Worm (Caenorhabditis elegans) whole organism, L2 larva: ENCODE measurements around the gene bmy-1.

Source experiments
- C34F6.9 ChIP-seq: fragments of 150-350 bp; optimal IDR thresholded peaks from 2 replicates; lab custom pipeline; 2014; ENCODE audit warnings: missing biosample characterization, missing genetic modification characterization
- F13H6.1 ChIP-seq: sonication (generic microtip); optimal IDR thresholded peaks from 2 replicates; lab custom pipeline; 2016; ENCODE audit warnings: missing genetic modification characterization, missing compliant biosample characterization
- R02D3.7 ChIP-seq: fragments of 150-350 bp; optimal IDR thresholded peaks from 2 replicates; lab custom pipeline; 2014; ENCODE audit warnings: missing biosample characterization, missing genetic modification characterization
- Y55F3AM.14 ChIP-seq: fragments of 200-800 bp; sonication (Bioruptor generic); optimal IDR thresholded peaks from 2 replicates; lab custom pipeline; 2018; ENCODE audit warnings: mild to moderate bottlenecking, missing genetic modification characterization, missing compliant biosample characterization
- alr-1 ChIP-seq: fragments of 150-350 bp; optimal IDR thresholded peaks from 2 replicates; lab custom pipeline; 2014; ENCODE audit warnings: missing biosample characterization, missing genetic modification characterization
- aly-2 ChIP-seq: fragments of 150-350 bp; optimal IDR thresholded peaks from 2 replicates; lab custom pipeline; 2014; ENCODE audit warnings: missing biosample characterization, missing genetic modification characterization
- ama-1 ChIP-seq: fragments of 150-350 bp; optimal IDR thresholded peaks from 2 replicates; lab custom pipeline; 2018; ENCODE audit warnings: inconsistent platforms
- blmp-1 ChIP-seq: sonication (generic microtip); optimal IDR thresholded peaks from 2 replicates; lab custom pipeline; 2017; ENCODE audit warnings: missing genetic modification characterization, mild to moderate bottlenecking, missing compliant biosample characterization, antibody characterized with exemption, moderate library complexity; ENCODE audit not compliant: insufficient read depth
- ceh-16 ChIP-seq: fragments of 150-350 bp; optimal IDR thresholded peaks from 2 replicates; lab custom pipeline; 2014; ENCODE audit warnings: missing biosample characterization, missing genetic modification characterization
- ceh-82 ChIP-seq: fragments of 150-350 bp; optimal IDR thresholded peaks from 2 replicates; lab custom pipeline; 2014; ENCODE audit warnings: missing biosample characterization, missing genetic modification characterization
- crh-2 ChIP-seq: sonication (generic microtip); optimal IDR thresholded peaks from 2 replicates; lab custom pipeline; 2017; ENCODE audit warnings: missing biosample characterization, missing genetic modification characterization
- dmd-4 ChIP-seq: sonication (generic microtip); optimal IDR thresholded peaks from 2 replicates; lab custom pipeline; 2017; ENCODE audit warnings: missing biosample characterization, missing genetic modification characterization
- egl-27 ChIP-seq: sonication (generic microtip); optimal IDR thresholded peaks from 3 replicates; lab custom pipeline; 2017; ENCODE audit warnings: missing biosample characterization, missing genetic modification reagents, missing genetic modification characterization
- elt-1 ChIP-seq: fragments of 150-350 bp; optimal IDR thresholded peaks from 2 replicates; lab custom pipeline; 2014; ENCODE audit warnings: missing biosample characterization, missing genetic modification characterization
- elt-3 ChIP-seq: sonication (generic microtip); optimal IDR thresholded peaks from 2 replicates; lab custom pipeline; 2017; ENCODE audit warnings: missing biosample characterization, missing genetic modification characterization
- fos-1 ChIP-seq: fragments of 150-350 bp; optimal IDR thresholded peaks from 2 replicates; lab custom pipeline; 2014; ENCODE audit warnings: missing biosample characterization, missing genetic modification characterization
- gmeb-1 ChIP-seq: fragments of 150-350 bp; optimal IDR thresholded peaks from 2 replicates; lab custom pipeline; 2014; ENCODE audit warnings: missing biosample characterization, missing genetic modification characterization
- lin-13 ChIP-seq: fragments of 150-350 bp; optimal IDR thresholded peaks from 2 replicates; lab custom pipeline; 2014; ENCODE audit warnings: missing biosample characterization, missing genetic modification reagents, missing genetic modification characterization
- lsy-2 ChIP-seq, 2 experiments: fragments of 150-350 bp in 1 of 2; sonication (generic microtip) in 1 of 2; optimal IDR thresholded peaks; 2 replicates each; lab custom pipeline; 2014 to 2017; ENCODE audit warnings: missing biosample characterization in 2 of 2, missing genetic modification characterization in 2 of 2
- mab-5 ChIP-seq: fragments of 150-350 bp; optimal IDR thresholded peaks from 2 replicates; lab custom pipeline; 2014; ENCODE audit warnings: missing biosample characterization, missing genetic modification characterization
- mbf-1 ChIP-seq: sonication (generic microtip); optimal IDR thresholded peaks from 2 replicates; lab custom pipeline; 2017; ENCODE audit warnings: missing biosample characterization, missing genetic modification characterization
- mdl-1 ChIP-seq, 2 experiments: fragments of 150-350 bp in 1 of 2; sonication (generic microtip) in 1 of 2; optimal IDR thresholded peaks; 2 replicates each; lab custom pipeline; 2017; ENCODE audit warnings: missing biosample characterization in 2 of 2, missing genetic modification characterization in 2 of 2
- nhr-10 ChIP-seq: sonication (generic microtip); optimal IDR thresholded peaks from 2 replicates; lab custom pipeline; 2017; ENCODE audit warnings: missing biosample characterization, missing genetic modification characterization
- nhr-11 ChIP-seq: fragments of 150-350 bp; optimal IDR thresholded peaks from 2 replicates; lab custom pipeline; 2014; ENCODE audit warnings: missing biosample characterization, missing genetic modification characterization
- nhr-12 ChIP-seq: fragments of 150-350 bp; optimal IDR thresholded peaks from 2 replicates; lab custom pipeline; 2014; ENCODE audit warnings: missing biosample characterization, missing genetic modification characterization
- nhr-129 ChIP-seq: fragments of 150-350 bp; optimal IDR thresholded peaks from 2 replicates; lab custom pipeline; 2014; ENCODE audit warnings: missing biosample characterization, missing genetic modification characterization
- nhr-21 ChIP-seq: fragments of 150-350 bp; optimal IDR thresholded peaks from 2 replicates; lab custom pipeline; 2014; ENCODE audit warnings: missing biosample characterization, missing genetic modification characterization
- nhr-23 ChIP-seq: fragments of 150-350 bp; optimal IDR thresholded peaks from 2 replicates; lab custom pipeline; 2014; ENCODE audit warnings: missing biosample characterization, missing genetic modification reagents, missing genetic modification characterization
- nhr-237 ChIP-seq: fragments of 150-350 bp; optimal IDR thresholded peaks from 2 replicates; lab custom pipeline; 2014; ENCODE audit warnings: missing biosample characterization, missing genetic modification characterization
- nhr-25 ChIP-seq: fragments of 150-350 bp; sonication (generic microtip); optimal IDR thresholded peaks from 3 replicates; lab custom pipeline; 2014; ENCODE audit warnings: missing biosample characterization, missing genetic modification characterization
- nhr-6 ChIP-seq: fragments of 150-350 bp; optimal IDR thresholded peaks from 2 replicates; lab custom pipeline; 2014; ENCODE audit warnings: missing biosample characterization, missing genetic modification characterization
- nhr-77 ChIP-seq: fragments of 150-350 bp; optimal IDR thresholded peaks from 2 replicates; lab custom pipeline; 2014; ENCODE audit warnings: missing biosample characterization, missing genetic modification characterization
- peb-1 ChIP-seq: fragments of 150-350 bp; optimal IDR thresholded peaks from 2 replicates; lab custom pipeline; 2014; ENCODE audit warnings: missing biosample characterization, missing genetic modification characterization
- skn-1 ChIP-seq: sonication (generic microtip); optimal IDR thresholded peaks from 2 replicates; lab custom pipeline; 2017; ENCODE audit warnings: missing biosample characterization, missing genetic modification characterization
- sma-3 ChIP-seq: sonication (generic microtip); optimal IDR thresholded peaks from 2 replicates; lab custom pipeline; 2016; ENCODE audit warnings: missing genetic modification reagents, missing genetic modification characterization, missing compliant biosample characterization
- snpc-4 ChIP-seq: fragments of 150-350 bp; optimal IDR thresholded peaks from 2 replicates; lab custom pipeline; 2014; ENCODE audit warnings: missing biosample characterization, missing genetic modification characterization
- unc-55 ChIP-seq: fragments of 150-350 bp; sonication (generic microtip); optimal IDR thresholded peaks from 3 replicates; lab custom pipeline; 2014; ENCODE audit warnings: missing biosample characterization, missing genetic modification reagents, missing genetic modification characterization
- unc-62 ChIP-seq: fragments of 150-350 bp; optimal IDR thresholded peaks from 2 replicates; lab custom pipeline; 2014; ENCODE audit warnings: missing biosample characterization, missing genetic modification reagents, missing genetic modification characterization
- zag-1 ChIP-seq: fragments of 150-350 bp; optimal IDR thresholded peaks from 2 replicates; lab custom pipeline; 2014; ENCODE audit warnings: missing biosample characterization, missing genetic modification characterization
- ztf-1 ChIP-seq: fragments of 200-800 bp; sonication (Bioruptor generic); conservative IDR thresholded peaks from 2 replicates; pipeline ENCODE4 v1.3.6; 2022; ENCODE audit warnings: missing genetic modification characterization, missing compliant biosample characterization
- ztf-11 ChIP-seq: sonication (generic microtip); optimal IDR thresholded peaks from 2 replicates; lab custom pipeline; 2017; ENCODE audit warnings: missing biosample characterization, missing genetic modification characterization
- ztf-4 ChIP-seq: fragments of 150-350 bp; optimal IDR thresholded peaks from 2 replicates; lab custom pipeline; 2014; ENCODE audit warnings: missing biosample characterization, missing genetic modification characterization

The bmy-1 gene

ce11 chrII:5384282-5384681 is 25.8 kb downstream of the bmy-1 start:
- TF ChIP-seq nhr-6 (tag; lab: Kevin White, UChicago), result no peak
- no peak for TF ChIP-seq unc-55 (GFP tag; lab: Kevin White, UChicago)
- TF ChIP-seq alr-1 (tag; lab: Kevin White, UChicago), result no peak
- no peak for TF ChIP-seq nhr-25 (tag; lab: Kevin White, UChicago)
- TF ChIP-seq lin-13 (GFP tag; lab: Kevin White, UChicago), result no peak
- no peak for TF ChIP-seq ztf-11 (tag; lab: Kevin White, UChicago)
- TF ChIP-seq ama-1, result no peak
- no peak for TF ChIP-seq nhr-10 (tag; lab: Kevin White, UChicago)
- no peak for TF ChIP-seq Y55F3AM.14 (GFP tag; lab: Kevin White, UChicago)
- TF ChIP-seq nhr-21 (tag; lab: Kevin White, UChicago), result no peak
- no peak for TF ChIP-seq blmp-1 (tag; lab: Kevin White, UChicago)
- no peak for TF ChIP-seq C34F6.9 (tag; lab: Kevin White, UChicago)
- TF ChIP-seq skn-1, result no peak
- no peak for TF ChIP-seq gmeb-1
- no peak for TF ChIP-seq aly-2 (tag; lab: Kevin White, UChicago)
- no peak for TF ChIP-seq ztf-1 (GFP tag; lab: Robert Waterston, UW)
- no peak for TF ChIP-seq egl-27 (tag; lab: Kevin White, UChicago)

- TF ChIP-seq egl-27 (tag; lab: Kevin White, UChicago), result no peak
- no peak for TF ChIP-seq snpc-4 (tag; lab: Kevin White, UChicago)
- no peak for TF ChIP-seq alr-1 (tag; lab: Kevin White, UChicago)
- no peak for TF ChIP-seq nhr-10 (tag; lab: Kevin White, UChicago)
- no peak for TF ChIP-seq ztf-11 (tag; lab: Kevin White, UChicago)
- no peak for TF ChIP-seq aly-2 (tag; lab: Kevin White, UChicago)
Measured at ce11 chrII:5387217-5387616, 28.7 kb downstream of the bmy-1 start, which contains the start of gene ccpp-6. ccpp-6 (minus strand) TSS chrII:5387317.

ce11 chrII:5388786-5389421 is 30.4 kb downstream of the bmy-1 start, which contains the start of gene rsp-4:
rsp-4 (minus strand) TSS chrII:5388836.
- TF ChIP-seq ceh-16 (tag; lab: Kevin White, UChicago), result no peak
- TF ChIP-seq Y55F3AM.14 (GFP tag; lab: Kevin White, UChicago), result no peak
- TF ChIP-seq skn-1, result no peak
- no peak for TF ChIP-seq ceh-82 (tag; lab: Kevin White, UChicago)
- TF ChIP-seq nhr-10 (tag; lab: Kevin White, UChicago), result no peak
- TF ChIP-seq nhr-237, result no peak

ce11 chrII:5389831-5390323 is 31.4 kb downstream of the bmy-1 start, which contains the start of gene ndx-6:
ndx-6 (minus strand) TSS chrII:5389881.
- no peak for TF ChIP-seq mbf-1 (tag; lab: Kevin White, UChicago)
- TF ChIP-seq peb-1 (tag; lab: Kevin White, UChicago), result no peak
- peak; percentile 81 for TF ChIP-seq F13H6.1 (tag; lab: Kevin White, UChicago)
- TF ChIP-seq ama-1, result peak; percentile 62
- TF ChIP-seq zag-1, result peak; percentile 35
- peak; percentile 73 for TF ChIP-seq ztf-4
- TF ChIP-seq nhr-237, result no peak
- peak; percentile 79 to 93 for TF ChIP-seq lsy-2 (tag; optimal IDR thresholded peaks at IDR 0.05; lab: Kevin White, UChicago)
- TF ChIP-seq elt-3 (tag; lab: Kevin White, UChicago), result no peak
- TF ChIP-seq unc-62, result no peak
- no peak for TF ChIP-seq aly-2 (tag; lab: Kevin White, UChicago)
- no peak for TF ChIP-seq alr-1 (tag; lab: Kevin White, UChicago)
- TF ChIP-seq unc-55 (GFP tag; lab: Kevin White, UChicago), result peak; percentile 95
- TF ChIP-seq nhr-21 (tag; lab: Kevin White, UChicago), result peak; percentile 70
- no peak for TF ChIP-seq ztf-11 (tag; lab: Kevin White, UChicago)
- TF ChIP-seq nhr-129, result peak; percentile 92
- TF ChIP-seq nhr-11 (tag; lab: Kevin White, UChicago), result no peak
- peak; percentile 79 for TF ChIP-seq nhr-6 (tag; lab: Kevin White, UChicago)
- no peak for TF ChIP-seq nhr-12 (tag; lab: Kevin White, UChicago)
- no peak for TF ChIP-seq nhr-10 (tag; lab: Kevin White, UChicago)
- no peak for TF ChIP-seq Y55F3AM.14 (GFP tag; lab: Kevin White, UChicago)
- TF ChIP-seq crh-2 (tag; lab: Kevin White, UChicago), result peak; percentile 90
- peak; percentile 37 for TF ChIP-seq skn-1
- peak; percentile 85 for TF ChIP-seq fos-1
- TF ChIP-seq mab-5, result peak; percentile 84
- peak; percentile 74 for TF ChIP-seq nhr-77 (tag; lab: Kevin White, UChicago)
- peak; percentile 83 for TF ChIP-seq lin-13 (GFP tag; lab: Kevin White, UChicago)
- no peak for TF ChIP-seq mdl-1 (tag; optimal IDR thresholded peaks at IDR 0.05; lab: Kevin White, UChicago)
- no peak for TF ChIP-seq nhr-23
- TF ChIP-seq ceh-82 (tag; lab: Kevin White, UChicago), result no peak
- peak; percentile 40 for TF ChIP-seq R02D3.7 (tag; lab: Kevin White, UChicago)
- no peak for TF ChIP-seq elt-1 (tag; lab: Kevin White, UChicago)
- peak; percentile 85 for TF ChIP-seq nhr-25 (tag; lab: Kevin White, UChicago)
- TF ChIP-seq sma-3 (GFP tag; lab: Kevin White, UChicago), result peak; percentile 88
- TF ChIP-seq dmd-4 (tag; lab: Kevin White, UChicago), result no peak
- peak; percentile 98 for TF ChIP-seq gmeb-1
- TF ChIP-seq C34F6.9 (tag; lab: Kevin White, UChicago), result peak; percentile 88
- peak; percentile 56 for TF ChIP-seq blmp-1 (tag; lab: Kevin White, UChicago)
